Worm (Caenorhabditis elegans) whole organism, early embryonic: ENCODE measurements around the gene F02E11.7.

Source experiments
- B0310.2 ChIP-seq: sonication (generic microtip); optimal IDR thresholded peaks from 2 replicates; lab custom pipeline; 2016; ENCODE audit warnings: mild to moderate bottlenecking, missing genetic modification characterization, missing compliant biosample characterization
- F13C5.2 ChIP-seq: sonication (generic microtip); optimal IDR thresholded peaks from 2 replicates; lab custom pipeline; 2017; ENCODE audit warnings: mild to moderate bottlenecking, missing genetic modification characterization, inconsistent platforms, missing compliant biosample characterization
- aly-1 ChIP-seq: sonication (generic microtip); optimal IDR thresholded peaks from 2 replicates; lab custom pipeline; 2016; ENCODE audit warnings: missing genetic modification characterization, missing compliant biosample characterization
- ama-1 ChIP-seq: fragments of 150-350 bp; optimal IDR thresholded peaks from 2 replicates; lab custom pipeline; 2014
- ceh-13 ChIP-seq: fragments of 200-800 bp; sonication (Bioruptor generic); optimal IDR thresholded peaks from 2 replicates; lab custom pipeline; 2018; ENCODE audit warnings: mild to moderate bottlenecking, missing genetic modification characterization, missing compliant biosample characterization
- ceh-36 ChIP-seq: sonication (generic microtip); optimal IDR thresholded peaks from 2 replicates; lab custom pipeline; 2016; ENCODE audit warnings: missing genetic modification characterization, inconsistent platforms, missing compliant biosample characterization
- ets-7 ChIP-seq: sonication (generic microtip); optimal IDR thresholded peaks from 2 replicates; lab custom pipeline; 2016; ENCODE audit warnings: missing genotype, missing genetic modification characterization, missing compliant biosample characterization
- flt-1 ChIP-seq: fragments of 200-800 bp; sonication (Bioruptor generic); IDR thresholded peaks from 2 replicates; pipeline ENCODE4 v1.3.6; 2022; ENCODE audit warnings: missing genetic modification characterization, missing compliant biosample characterization
- hmbx-1 ChIP-seq: sonication (generic microtip); optimal IDR thresholded peaks from 2 replicates; lab custom pipeline; 2016; ENCODE audit warnings: mild to moderate bottlenecking, missing genetic modification characterization, missing compliant biosample characterization
- hmg-4 ChIP-seq: fragments of 200-800 bp; sonication (Bioruptor generic); optimal IDR thresholded peaks from 2 replicates; lab custom pipeline; 2018; ENCODE audit warnings: mild to moderate bottlenecking, missing genetic modification characterization, missing compliant biosample characterization
- hnd-1 ChIP-seq: sonication (generic microtip); optimal IDR thresholded peaks from 2 replicates; lab custom pipeline; 2016; ENCODE audit warnings: missing genetic modification characterization, missing compliant biosample characterization
- pes-1 ChIP-seq: fragments of 200-800 bp; sonication (Bioruptor generic); IDR thresholded peaks from 2 replicates; pipeline ENCODE4 v1.3.6; 2022; ENCODE audit warnings: missing genetic modification reagents, missing genetic modification characterization, missing compliant biosample characterization
- scrt-1 ChIP-seq: fragments of 200-800 bp; sonication (Bioruptor generic); IDR thresholded peaks from 2 replicates; pipeline ENCODE4 v1.3.6; 2022; ENCODE audit warnings: missing genetic modification characterization, missing compliant biosample characterization
- sea-1 ChIP-seq: fragments of 200-800 bp; sonication (Bioruptor generic); conservative IDR thresholded peaks from 2 replicates; pipeline ENCODE4 v1.3.6; 2022; ENCODE audit warnings: missing genetic modification characterization, missing compliant biosample characterization
- tbx-11 ChIP-seq: fragments of 200-800 bp; sonication (Bioruptor generic); IDR thresholded peaks from 2 replicates; pipeline ENCODE4 v1.3.6; 2022; ENCODE audit warnings: missing genetic modification characterization, missing compliant biosample characterization
- tbx-37 ChIP-seq: fragments of 200-800 bp; sonication (Bioruptor generic); conservative IDR thresholded peaks from 2 replicates; pipeline ENCODE4 v1.3.6; 2022; ENCODE audit warnings: missing genetic modification reagents, missing genetic modification characterization, missing compliant biosample characterization
- tra-4 ChIP-seq: sonication (generic microtip); optimal IDR thresholded peaks from 2 replicates; lab custom pipeline; 2017; ENCODE audit warnings: missing genetic modification characterization, missing compliant biosample characterization

Gene F02E11.7

DNA sequence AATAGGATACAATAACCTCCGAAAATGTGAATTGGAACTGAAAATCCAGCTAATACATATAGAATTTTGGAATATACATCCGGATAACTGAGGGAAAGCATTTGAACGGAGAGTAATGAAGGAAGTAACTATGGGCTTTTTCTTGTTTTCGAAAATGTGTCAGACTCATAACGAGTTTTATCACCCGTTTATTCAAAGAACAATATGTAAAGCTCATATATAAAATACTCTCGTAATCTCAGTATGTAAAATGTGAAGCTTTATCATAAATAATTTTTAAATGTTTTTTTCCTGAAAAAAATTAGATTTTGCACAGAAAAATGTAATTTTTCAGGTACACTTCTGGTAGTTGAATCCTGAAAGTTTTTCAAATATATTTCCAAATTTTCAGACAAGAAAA is 37.0 kb upstream of the F02E11.7 start, which contains the start of gene srh-297:
srh-297 (minus strand) TSS at position 101 of the 400 bp plus-strand sequence.
- no peak for TF ChIP-seq flt-1
- TF ChIP-seq sea-1 (GFP tag; lab: Robert Waterston, UW), result no peak
- TF ChIP-seq hmg-4 (GFP tag; lab: Kevin White, UChicago), result no peak
- no peak for TF ChIP-seq tra-4 (tag; lab: Kevin White, UChicago)
- no peak for TF ChIP-seq tbx-37 (GFP tag; lab: Robert Waterston, UW)
- no peak for TF ChIP-seq hnd-1 (tag; lab: Kevin White, UChicago)
- no peak for TF ChIP-seq ama-1 (lab: Kevin White, UChicago)
- TF ChIP-seq ceh-13 (GFP tag; lab: Kevin White, UChicago), result no peak
- no peak for TF ChIP-seq pes-1 (GFP tag; lab: Robert Waterston, UW)
- no peak for TF ChIP-seq hmbx-1
- no peak for TF ChIP-seq ets-7 (tag; lab: Kevin White, UChicago)
- TF ChIP-seq B0310.2 (tag; lab: Kevin White, UChicago), result no peak
- no peak for TF ChIP-seq ceh-36 (tag; lab: Kevin White, UChicago)
- no peak for TF ChIP-seq scrt-1 (GFP tag; lab: Robert Waterston, UW)
- no peak for TF ChIP-seq tbx-11 (GFP tag; lab: Robert Waterston, UW)
- no peak for TF ChIP-seq F13C5.2 (tag; lab: Kevin White, UChicago)
- TF ChIP-seq aly-1 (tag; lab: Kevin White, UChicago), result no peak

DNA sequence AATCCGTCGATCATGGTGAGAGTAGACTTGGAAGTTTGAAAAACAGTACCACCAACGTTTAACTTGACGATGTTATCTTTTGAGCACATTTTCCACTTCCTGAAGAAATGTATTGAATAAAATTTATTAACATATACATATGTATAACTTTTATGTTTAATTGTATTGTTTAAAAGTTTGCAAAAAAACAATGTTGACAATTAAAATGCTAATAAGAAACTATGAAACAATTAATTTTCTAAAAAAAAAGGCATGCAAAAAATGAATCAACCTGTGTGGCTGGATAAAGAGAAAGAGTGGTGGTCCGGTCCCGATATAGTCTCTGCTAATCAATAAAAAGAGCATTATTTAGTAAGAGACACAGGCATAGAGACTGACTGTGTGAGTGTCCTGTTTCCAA is 32.7 kb upstream of the F02E11.7 start, which contains the start of gene C17F4.8:
C17F4.8 (minus strand) TSS at position 101 of the 400 bp plus-strand sequence.
- TF ChIP-seq B0310.2 (tag; lab: Kevin White, UChicago) (no peak), ceh-36 (tag; lab: Kevin White, UChicago) (no peak), tra-4 (tag; lab: Kevin White, UChicago) (no peak), aly-1 (tag; lab: Kevin White, UChicago) (no peak), tbx-11 (GFP tag; lab: Robert Waterston, UW) (no peak), pes-1 (GFP tag; lab: Robert Waterston, UW) (no peak), scrt-1 (GFP tag; lab: Robert Waterston, UW) (no peak)

DNA sequence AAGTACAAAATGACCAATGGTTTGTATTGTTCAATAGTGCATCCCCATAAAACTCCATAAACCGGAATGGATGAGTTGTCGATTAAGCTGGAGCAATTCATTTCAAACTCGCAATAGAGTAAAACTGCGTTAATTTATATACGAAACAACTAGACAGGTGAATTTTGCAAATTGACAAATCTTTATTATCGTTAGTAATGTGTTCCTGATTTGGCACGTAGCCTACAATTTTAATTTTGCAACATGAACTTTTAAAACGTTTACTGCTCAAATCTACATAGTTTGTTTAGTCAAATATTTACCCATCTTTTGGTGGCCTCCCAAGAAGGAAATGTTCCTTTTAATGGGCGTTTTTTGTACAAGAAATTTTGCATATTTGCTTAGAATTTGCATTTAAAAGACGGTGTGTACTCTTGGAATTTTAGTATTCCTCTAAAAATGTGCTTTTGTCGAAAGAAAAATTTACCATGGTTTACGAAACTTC is 30.4 kb upstream of the F02E11.7 start, which contains the start of the genes srz-67 and C17F4.11:
srz-67 (minus strand) TSS at position 101 of the 484 bp plus-strand sequence.
C17F4.11 (plus strand) TSS at position 434 of the 484 bp plus-strand sequence.
- TF ChIP-seq aly-1 (tag; lab: Kevin White, UChicago) (no peak), ama-1 (lab: Kevin White, UChicago) (no peak), scrt-1 (GFP tag; lab: Robert Waterston, UW) (no peak), ceh-36 (tag; lab: Kevin White, UChicago) (no peak), ets-7 (tag; lab: Kevin White, UChicago) (no peak), tra-4 (tag; lab: Kevin White, UChicago) (no peak), hmbx-1 (no peak), tbx-37 (GFP tag; lab: Robert Waterston, UW) (no peak), flt-1 (no peak), hnd-1 (tag; lab: Kevin White, UChicago) (no peak), sea-1 (GFP tag; lab: Robert Waterston, UW) (no peak), hmg-4 (GFP tag; lab: Kevin White, UChicago) (no peak), F13C5.2 (tag; lab: Kevin White, UChicago) (no peak), pes-1 (GFP tag; lab: Robert Waterston, UW) (no peak), tbx-11 (GFP tag; lab: Robert Waterston, UW) (no peak), B0310.2 (tag; lab: Kevin White, UChicago) (no peak)

DNA sequence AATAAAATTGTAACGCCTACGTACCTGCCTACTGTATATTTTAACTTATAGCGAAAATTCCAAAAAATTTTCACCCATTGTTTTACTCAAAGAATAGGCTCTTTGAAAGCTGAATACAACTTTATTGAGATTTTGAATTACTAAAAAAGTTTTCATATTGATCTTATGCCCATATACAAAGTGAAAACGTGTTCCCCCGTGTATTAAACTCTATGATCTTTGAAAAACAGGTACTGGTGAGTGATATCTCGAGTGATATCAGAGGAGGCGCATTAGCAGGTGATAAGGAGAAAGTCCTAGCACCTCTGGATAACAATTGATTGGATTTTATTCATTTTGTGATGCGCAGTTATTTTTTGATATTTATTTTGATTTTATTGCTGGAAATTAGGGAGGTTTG is 27.3 kb upstream of the F02E11.7 start, which contains the start of gene C17F4.3:
C17F4.3 (plus strand) TSS at position 301 of the 400 bp plus-strand sequence.
- TF ChIP-seq tra-4 (tag; lab: Kevin White, UChicago) (no peak), B0310.2 (tag; lab: Kevin White, UChicago) (no peak), flt-1 (no peak), tbx-37 (GFP tag; lab: Robert Waterston, UW) (no peak)

DNA sequence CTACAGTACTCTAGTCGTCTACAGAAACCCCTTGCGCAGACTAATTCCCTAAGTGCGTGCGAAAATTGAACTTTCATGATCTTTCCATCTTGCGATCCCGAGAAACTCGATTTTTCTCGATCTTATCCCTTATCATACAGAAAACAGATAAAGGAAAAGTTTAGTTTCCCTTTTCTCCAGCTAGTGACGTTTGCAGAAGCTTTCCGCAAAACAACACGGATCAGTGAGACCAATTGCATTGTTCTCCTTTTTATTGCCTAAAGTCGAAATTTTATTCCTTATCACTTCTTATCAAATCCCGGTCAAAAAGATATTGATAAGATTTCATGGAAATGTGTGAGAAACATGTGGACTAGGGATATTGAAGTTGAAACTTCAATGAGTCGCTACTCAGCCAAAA is 25.6 kb upstream of the F02E11.7 start:
- TF ChIP-seq ets-7 (tag; lab: Kevin White, UChicago), result no peak

DNA sequence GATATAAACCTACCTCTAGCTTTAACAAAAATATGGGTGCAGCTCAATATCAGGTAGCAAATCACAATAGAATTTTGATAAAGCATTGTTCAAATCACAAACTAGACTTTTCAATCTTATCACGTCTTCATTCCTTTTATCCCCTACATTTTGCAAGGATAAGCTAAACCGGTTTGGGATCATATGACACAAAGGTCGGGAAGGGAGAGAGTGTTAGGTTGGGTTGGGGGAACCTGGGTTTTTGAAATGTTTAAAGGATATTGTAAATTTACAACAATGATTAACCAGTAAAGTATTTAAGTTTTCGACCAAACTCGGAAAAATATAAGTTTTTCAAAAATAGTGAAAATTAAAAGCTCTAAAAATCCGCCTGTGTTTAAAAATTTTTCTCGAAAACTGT is 23.4 kb upstream of the F02E11.7 start, which contains the start of gene C17F4.12:
C17F4.12 (minus strand) TSS at position 101 of the 400 bp plus-strand sequence.
- no peak for TF ChIP-seq hnd-1 (tag; lab: Kevin White, UChicago)
- TF ChIP-seq B0310.2 (tag; lab: Kevin White, UChicago), result no peak
- TF ChIP-seq aly-1 (tag; lab: Kevin White, UChicago), result no peak

DNA sequence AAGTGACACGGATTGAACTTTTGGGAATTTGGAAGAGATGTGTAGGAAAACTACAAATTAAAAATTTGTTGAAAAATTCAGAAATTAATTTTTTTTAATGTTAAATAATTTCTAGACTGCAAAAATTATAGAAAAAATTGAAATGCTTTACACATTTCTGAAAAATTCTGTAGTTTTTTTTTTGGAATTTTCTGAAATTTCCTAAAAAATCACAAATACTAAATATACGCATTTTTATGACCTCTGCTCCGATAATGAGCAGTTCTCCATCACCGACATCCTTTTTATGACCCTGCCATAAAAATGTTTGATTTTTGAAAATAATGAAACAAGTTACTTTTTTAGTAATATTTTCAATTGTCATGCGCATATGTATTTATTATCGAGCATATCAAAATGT is 22.7 kb upstream of the F02E11.7 start:
- no peak for TF ChIP-seq hmbx-1
- no peak for TF ChIP-seq ets-7 (tag; lab: Kevin White, UChicago)
- no peak for TF ChIP-seq aly-1 (tag; lab: Kevin White, UChicago)
- no peak for TF ChIP-seq hmg-4 (GFP tag; lab: Kevin White, UChicago)
- TF ChIP-seq sea-1 (GFP tag; lab: Robert Waterston, UW), result no peak
- TF ChIP-seq tbx-11 (GFP tag; lab: Robert Waterston, UW), result no peak
- TF ChIP-seq ceh-36 (tag; lab: Kevin White, UChicago), result no peak
- no peak for TF ChIP-seq pes-1 (GFP tag; lab: Robert Waterston, UW)

DNA sequence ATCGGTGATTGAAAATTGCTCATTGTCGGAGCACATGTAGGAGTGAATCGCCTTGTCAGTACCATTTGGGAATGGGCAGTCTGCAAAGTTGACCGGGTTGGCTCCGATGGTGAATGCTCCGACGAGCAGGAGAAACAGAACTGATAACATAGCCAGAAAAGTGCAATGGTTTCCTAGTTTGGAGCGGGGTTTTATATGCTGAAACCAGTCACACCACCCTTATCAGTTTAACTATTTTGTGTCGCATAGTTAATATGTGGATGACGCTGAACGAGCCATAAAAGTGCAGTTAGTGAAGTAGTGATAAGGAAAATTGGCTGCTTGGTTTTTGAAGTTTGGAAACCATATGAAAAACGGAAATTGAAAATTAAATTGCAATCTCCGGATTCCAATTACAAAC is 21.6 kb upstream of the F02E11.7 start, which contains the start of gene C17F4.7:
C17F4.7 (minus strand) TSS at position 180 of the 400 bp plus-strand sequence.
- TF ChIP-seq scrt-1 (GFP tag; lab: Robert Waterston, UW), result no peak
- TF ChIP-seq ceh-13 (GFP tag; lab: Kevin White, UChicago), result no peak
- TF ChIP-seq hmg-4 (GFP tag; lab: Kevin White, UChicago), result no peak
- TF ChIP-seq tbx-37 (GFP tag; lab: Robert Waterston, UW), result no peak
- TF ChIP-seq pes-1 (GFP tag; lab: Robert Waterston, UW), result no peak
- no peak for TF ChIP-seq sea-1 (GFP tag; lab: Robert Waterston, UW)
- TF ChIP-seq flt-1, result no peak
- no peak for TF ChIP-seq ceh-36 (tag; lab: Kevin White, UChicago)
- no peak for TF ChIP-seq hmbx-1
- TF ChIP-seq tbx-11 (GFP tag; lab: Robert Waterston, UW), result no peak
- no peak for TF ChIP-seq tra-4 (tag; lab: Kevin White, UChicago)
